Fruit fly (Drosophila melanogaster) whole organism, embryonic: Measurements from ENCODE around the gene bsh.
A peak's percentile ranks its signal among the peaks of the same experiment; 100 is the strongest.

ENCODE experiments used
- Atf3 ChIP-seq: fragments of 200-800 bp; sonication (Bioruptor generic); optimal IDR thresholded peaks from 3 replicates; lab custom pipeline; 2016; ENCODE audit warnings: missing biosample characterization, missing genetic modification characterization
- CG10209 ChIP-seq: fragments of 200-800 bp; sonication (Bioruptor generic); optimal IDR thresholded peaks from 3 replicates; lab custom pipeline; 2017; ENCODE audit warnings: missing biosample characterization, mild to moderate bottlenecking, missing genetic modification characterization, missing genetic modification reagents
- CG10462 ChIP-seq: fragments of 200-800 bp; sonication (Bioruptor generic); optimal IDR thresholded peaks from 2 replicates; lab custom pipeline; 2016; ENCODE audit warnings: missing biosample characterization, missing genetic modification characterization
- CG10959 ChIP-seq: fragments of 200-800 bp; sonication (Bioruptor generic); IDR thresholded peaks from 2 replicates; pipeline ENCODE4 v1.3.6; 2022; ENCODE audit warnings: missing biosample characterization, missing genetic modification characterization
- CG11085 ChIP-seq: fragments of 200-800 bp; sonication (Bioruptor generic); IDR thresholded peaks from 2 replicates; pipeline ENCODE4 v1.3.6; 2022; ENCODE audit warnings: missing biosample characterization, missing genetic modification characterization
- CG11723 ChIP-seq: fragments of 200-800 bp; sonication (Bioruptor generic); optimal IDR thresholded peaks from 2 replicates; lab custom pipeline; 2017; ENCODE audit warnings: missing biosample characterization, mild to moderate bottlenecking, missing genetic modification characterization
- CG12236 ChIP-seq: fragments of 200-800 bp; sonication (Bioruptor generic); optimal IDR thresholded peaks from 2 replicates; lab custom pipeline; 2016; ENCODE audit warnings: missing biosample characterization, missing genetic modification characterization
- CG12659 ChIP-seq: fragments of 200-800 bp; sonication (Bioruptor generic); optimal IDR thresholded peaks from 3 replicates; lab custom pipeline; 2017; ENCODE audit warnings: mild to moderate bottlenecking, missing biosample characterization, missing genetic modification reagents, missing genetic modification characterization
- CG13424 ChIP-seq: fragments of 200-800 bp; sonication (Bioruptor generic); optimal IDR thresholded peaks from 2 replicates; lab custom pipeline; 2019; ENCODE audit warnings: missing biosample characterization, mild to moderate bottlenecking, missing genetic modification characterization, moderate library complexity
- CG15601 ChIP-seq: fragments of 200-800 bp; sonication (Bioruptor generic); optimal IDR thresholded peaks from 3 replicates; lab custom pipeline; 2019; ENCODE audit warnings: missing biosample characterization, mild to moderate bottlenecking, missing genetic modification characterization, moderate library complexity
- CG18764 ChIP-seq: fragments of 200-800 bp; sonication (Bioruptor generic); optimal IDR thresholded peaks from 3 replicates; lab custom pipeline; 2016; ENCODE audit warnings: missing biosample characterization, missing genetic modification characterization
- CG3163 ChIP-seq: fragments of 200-800 bp; sonication (Bioruptor generic); optimal IDR thresholded peaks from 3 replicates; lab custom pipeline; 2016; ENCODE audit warnings: missing biosample characterization, missing genetic modification characterization
- CG4360 ChIP-seq: fragments of 200-800 bp; sonication (Bioruptor generic); IDR thresholded peaks from 2 replicates; pipeline ENCODE4 v1.3.6; 2022; ENCODE audit warnings: missing biosample characterization, missing genetic modification characterization
- CG4730 ChIP-seq: fragments of 200-800 bp; sonication (Bioruptor generic); IDR thresholded peaks from 2 replicates; pipeline ENCODE4 v1.3.6; 2022; ENCODE audit warnings: missing biosample characterization, missing genetic modification characterization
- CG4854 ChIP-seq: fragments of 200-800 bp; sonication (Bioruptor generic); optimal IDR thresholded peaks from 2 replicates; lab custom pipeline; 2016; ENCODE audit warnings: missing biosample characterization, missing genetic modification characterization, inconsistent platforms
- CG6791 ChIP-seq: fragments of 200-800 bp; sonication (Bioruptor generic); IDR thresholded peaks from 3 replicates; pipeline ENCODE4 v1.3.6; 2022; ENCODE audit warnings: missing biosample characterization, missing genetic modification characterization; ENCODE audit not compliant: partially characterized antibody
- CG7839 ChIP-seq: fragments of 200-800 bp; sonication (Bioruptor generic); optimal IDR thresholded peaks from 3 replicates; lab custom pipeline; 2018; ENCODE audit warnings: missing biosample characterization, mild to moderate bottlenecking, missing genetic modification characterization, moderate library complexity
- CG7987 ChIP-seq: fragments of 200-800 bp; sonication (Bioruptor generic); optimal IDR thresholded peaks from 2 replicates; lab custom pipeline; 2018; ENCODE audit warnings: missing biosample characterization, mild to moderate bottlenecking, missing genetic modification characterization, moderate library complexity
- Dbx ChIP-seq: fragments of 200-800 bp; sonication (Bioruptor generic); IDR thresholded peaks from 3 replicates; pipeline ENCODE4 v1.3.6; 2022; ENCODE audit warnings: missing biosample characterization, missing genetic modification characterization
- E2f2 ChIP-seq: fragments of 200-800 bp; sonication (Bioruptor generic); IDR thresholded peaks from 2 replicates; pipeline ENCODE4 v1.3.6; 2022; ENCODE audit warnings: missing biosample characterization, missing genetic modification characterization
- Ets65A ChIP-seq: fragments of 200-800 bp; sonication (Bioruptor generic); peaks from one replicate; lab custom pipeline; 2016; ENCODE audit warnings: missing biosample characterization, missing genetic modification characterization
- H15 ChIP-seq: fragments of 200-800 bp; sonication (Bioruptor generic); IDR thresholded peaks from 3 replicates; pipeline ENCODE4 v1.3.6; 2022; ENCODE audit warnings: missing biosample characterization, missing genetic modification characterization
- Hand ChIP-seq: fragments of 200-800 bp; sonication (Bioruptor generic); optimal IDR thresholded peaks from 2 replicates; lab custom pipeline; 2017; ENCODE audit warnings: mild to moderate bottlenecking, missing biosample characterization, missing genetic modification reagents, missing genetic modification characterization
- Hmx ChIP-seq: fragments of 200-800 bp; sonication (Bioruptor generic); optimal IDR thresholded peaks from 2 replicates; lab custom pipeline; 2016; ENCODE audit warnings: missing biosample characterization, missing genetic modification characterization
- Lpt ChIP-seq: fragments of >200 bp; optimal IDR thresholded peaks from 2 replicates; lab custom pipeline; 2018; ENCODE audit warnings: missing biosample characterization, missing genetic modification characterization
- NK7.1 ChIP-seq: fragments of 200-800 bp; sonication (Bioruptor generic); optimal IDR thresholded peaks from 3 replicates; lab custom pipeline; 2016; ENCODE audit warnings: missing biosample characterization, missing genetic modification characterization
- Oli ChIP-seq: fragments of 200-800 bp; sonication (Bioruptor generic); optimal IDR thresholded peaks from 2 replicates; lab custom pipeline; 2018; ENCODE audit warnings: missing biosample characterization, mild to moderate bottlenecking, missing genetic modification characterization, moderate library complexity
- Rx ChIP-seq: fragments of 200-800 bp; sonication (Bioruptor generic); IDR thresholded peaks from 2 replicates; pipeline ENCODE4 v1.3.6; 2022; ENCODE audit warnings: missing biosample characterization, missing genetic modification characterization
- ara ChIP-seq: fragments of 200-800 bp; sonication (Bioruptor generic); IDR thresholded peaks from 2 replicates; pipeline ENCODE4 v1.3.6; 2022; ENCODE audit warnings: missing biosample characterization, missing genetic modification characterization
- bbx ChIP-seq: fragments of 200-800 bp; sonication (Bioruptor generic); IDR thresholded peaks from 2 replicates; pipeline ENCODE4 v1.3.6; 2022; ENCODE audit warnings: missing biosample characterization, missing genetic modification characterization; ENCODE audit not compliant: partially characterized antibody
- bigmax ChIP-seq: fragments of 200-800 bp; sonication (Bioruptor generic); optimal IDR thresholded peaks from 2 replicates; lab custom pipeline; 2018; ENCODE audit warnings: missing biosample characterization, mild to moderate bottlenecking, missing genetic modification characterization
- cas ChIP-seq: fragments of 200-800 bp; sonication (Bioruptor generic); IDR thresholded peaks from 2 replicates; pipeline ENCODE4 v1.3.6; 2022; ENCODE audit warnings: missing biosample characterization, missing genetic modification characterization
- caup ChIP-seq: fragments of 200-800 bp; sonication (Bioruptor generic); optimal IDR thresholded peaks from 3 replicates; lab custom pipeline; 2017; ENCODE audit warnings: missing biosample characterization, mild to moderate bottlenecking, missing genetic modification characterization, moderate library complexity; ENCODE audit not compliant: severe bottlenecking
- chinmo ChIP-seq: fragments of 200-800 bp; sonication (Bioruptor generic); IDR thresholded peaks from 4 replicates; pipeline ENCODE4 v1.3.6; 2022; ENCODE audit warnings: missing biosample characterization, missing genetic modification characterization; ENCODE audit not compliant: partially characterized antibody
- chm ChIP-seq: fragments of 200-800 bp; sonication (Bioruptor generic); IDR thresholded peaks from 2 replicates; pipeline ENCODE4 v1.3.6; 2022; ENCODE audit warnings: missing biosample characterization, missing genetic modification characterization
- grau ChIP-seq: fragments of 200-800 bp; optimal IDR thresholded peaks from 3 replicates; lab custom pipeline; 2019; ENCODE audit warnings: missing biosample characterization, mild to moderate bottlenecking, missing genetic modification characterization, moderate library complexity
- grn ChIP-seq: fragments of 200-800 bp; sonication (Bioruptor generic); optimal IDR thresholded peaks from 3 replicates; lab custom pipeline; 2017; ENCODE audit warnings: missing biosample characterization, missing genetic modification characterization
- h ChIP-seq: fragments of >200 bp; optimal IDR thresholded peaks from 2 replicates; lab custom pipeline; 2017
- inv ChIP-seq: fragments of 200-800 bp; sonication (Bioruptor generic); IDR thresholded peaks from 2 replicates; pipeline ENCODE4 v1.3.6; 2022; ENCODE audit warnings: missing biosample characterization, missing genetic modification characterization; ENCODE audit not compliant: partially characterized antibody
- maf-S ChIP-seq: fragments of 200-800 bp; sonication (Bioruptor generic); optimal IDR thresholded peaks from 2 replicates; lab custom pipeline; 2016; ENCODE audit warnings: missing biosample characterization, missing genetic modification characterization
- nom ChIP-seq: fragments of 200-800 bp; sonication (Bioruptor generic); optimal IDR thresholded peaks from 2 replicates; lab custom pipeline; 2017; ENCODE audit warnings: missing biosample characterization, missing genetic modification characterization, mild to moderate bottlenecking, moderate library complexity, missing genetic modification reagents
- onecut ChIP-seq: fragments of 200-800 bp; sonication (Bioruptor generic); IDR thresholded peaks from 2 replicates; pipeline ENCODE4 v1.3.6; 2022; ENCODE audit warnings: missing biosample characterization, missing genetic modification characterization
- pho ChIP-seq: fragments of 200-800 bp; sonication (Bioruptor generic); optimal IDR thresholded peaks from 2 replicates; lab custom pipeline; 2016; ENCODE audit warnings: missing biosample characterization, missing genetic modification characterization
- row ChIP-seq: fragments of 200-800 bp; sonication (Bioruptor generic); IDR thresholded peaks from 3 replicates; pipeline ENCODE4 v1.3.6; 2022; ENCODE audit warnings: missing biosample characterization, missing genetic modification characterization
- so ChIP-seq: fragments of 200-800 bp; sonication (Bioruptor generic); IDR thresholded peaks from 3 replicates; pipeline ENCODE4 v1.3.6; 2022; ENCODE audit warnings: missing biosample characterization, missing genetic modification characterization
- sob ChIP-seq: fragments of 200-800 bp; sonication (Bioruptor generic); IDR thresholded peaks from 2 replicates; pipeline ENCODE4 v1.3.6; 2022; ENCODE audit warnings: missing biosample characterization, missing genetic modification characterization
- ssp ChIP-seq: fragments of 200-800 bp; sonication (Bioruptor generic); IDR thresholded peaks from 2 replicates; pipeline ENCODE4 v1.3.6; 2022; ENCODE audit warnings: missing biosample characterization, missing genetic modification characterization
- vvl ChIP-seq: fragments of 200-800 bp; sonication (Bioruptor generic); IDR thresholded peaks from 2 replicates; pipeline ENCODE4 v1.3.6; 2022; ENCODE audit warnings: missing biosample characterization, missing genetic modification characterization
- yki ChIP-seq: fragments of >200 bp; optimal IDR thresholded peaks from 3 replicates; lab custom pipeline; 2018

Gene bsh

DNA sequence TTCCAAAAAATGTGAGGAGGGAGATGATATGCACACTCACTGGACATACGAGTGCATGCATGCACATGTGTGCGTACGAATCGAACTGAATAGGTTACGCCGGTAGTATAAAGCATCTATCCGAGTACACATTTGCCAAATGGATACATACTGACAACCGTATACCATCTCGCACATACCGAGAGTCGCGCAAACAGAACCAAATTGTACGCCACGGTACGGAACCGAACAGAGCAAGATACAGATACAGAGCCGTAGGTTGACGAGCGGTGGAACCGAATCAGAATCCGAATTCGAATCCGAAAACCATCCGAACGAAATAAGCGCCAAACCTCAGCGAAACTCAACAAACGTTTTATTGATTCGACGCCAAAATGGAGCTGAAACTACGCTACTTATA is 13.9 kb downstream of the bsh start (continued):
- no peak for TF ChIP-seq CG4854 (GFP tag; lab: Kevin White, UChicago)
- no peak for TF ChIP-seq inv (GFP tag; lab: Robert Waterston, UW)
- no peak for TF ChIP-seq Rx (GFP tag; lab: Robert Waterston, UW)
- TF ChIP-seq Hand (GFP tag; lab: Kevin White, UChicago): no peak
- TF ChIP-seq, all 482 proteins: peak for 13

DNA sequence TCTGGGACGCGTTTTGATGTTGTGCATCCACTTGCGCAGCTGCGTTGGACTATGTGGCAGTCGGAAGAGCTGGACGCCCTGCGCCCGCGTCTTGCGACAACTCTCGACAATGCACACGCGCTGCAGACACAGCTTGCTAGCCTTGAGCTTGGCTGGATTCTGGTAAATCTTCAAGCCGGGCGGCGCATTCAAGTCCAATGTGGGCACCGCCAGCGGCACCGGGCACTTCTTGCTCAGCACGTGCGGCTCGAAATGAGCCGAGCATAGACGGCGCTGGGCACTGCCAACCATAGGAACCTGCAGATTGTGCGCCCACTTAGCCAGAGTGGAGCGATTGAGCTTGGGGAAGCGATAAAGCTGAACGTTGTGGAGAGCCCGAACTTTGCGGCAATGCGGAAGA is 18.3 kb downstream of the bsh start:
- TF ChIP-seq sob (GFP tag; lab: Robert Waterston, UW) (no peak), Ets65A (GFP tag; lab: Kevin White, UChicago) (peak; percentile 91), CG12659 (GFP tag; lab: Kevin White, UChicago) (no peak), bigmax (no peak)

DNA sequence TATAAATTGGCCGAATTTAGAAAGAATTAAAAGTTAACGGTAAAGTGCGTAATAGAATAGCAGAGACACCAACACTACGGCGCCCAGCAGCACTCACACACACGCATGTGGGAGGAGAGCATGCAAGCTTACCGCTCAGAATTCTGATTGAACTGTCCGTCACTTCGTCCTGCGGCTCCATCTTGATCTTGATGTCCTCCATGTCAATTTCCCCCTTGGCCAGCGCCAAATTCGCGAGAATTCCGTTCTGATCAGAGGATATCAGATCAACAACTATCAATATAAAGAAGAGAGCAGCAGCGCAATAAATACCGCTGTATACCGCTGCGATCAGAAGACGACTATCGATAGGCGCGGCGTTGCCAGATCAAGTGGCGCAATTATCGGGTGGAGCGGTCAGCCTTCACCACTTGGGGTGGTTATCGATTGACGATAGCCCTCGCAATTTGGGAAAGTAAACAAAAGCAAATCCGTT is 33.2 kb downstream of the bsh start, which contains the start of the genes CG10462 and Nf-YB:
CG10462 (minus strand) TSS at position 346 of the 475 bp plus-strand sequence.
Nf-YB (plus strand) TSS at position 410 of the 475 bp plus-strand sequence.
- peak; percentile 60 for TF ChIP-seq onecut
- TF ChIP-seq NK7.1 (GFP tag; lab: Kevin White, UChicago): no peak
- TF ChIP-seq CG7987 (GFP tag; lab: Kevin White, UChicago): no peak
- TF ChIP-seq CG10209 (GFP tag; lab: Kevin White, UChicago): no peak
- no peak for TF ChIP-seq cas (GFP tag; lab: Robert Waterston, UW)
- no peak for TF ChIP-seq ara
- no peak for TF ChIP-seq CG18764 (GFP tag; lab: Kevin White, UChicago)
- TF ChIP-seq pho (GFP tag; lab: Kevin White, UChicago): no peak
- peak; percentile 76 for TF ChIP-seq inv (GFP tag; lab: Robert Waterston, UW)
- TF ChIP-seq chinmo (GFP tag; lab: Robert Waterston, UW): peak; percentile 76; the same call in 1 of the 4 replicates
- no peak for TF ChIP-seq nom (GFP tag; lab: Kevin White, UChicago)
- TF ChIP-seq CG11085 (GFP tag; lab: Robert Waterston, UW): no peak
- no peak for TF ChIP-seq vvl (GFP tag; lab: Robert Waterston, UW)
- no peak for TF ChIP-seq yki (lab: Kevin White, UChicago)
- no peak for TF ChIP-seq chm (GFP tag; lab: Robert Waterston, UW)
- TF ChIP-seq grau (tag; lab: Kevin White, UChicago): no peak
- no peak for TF ChIP-seq Lpt (GFP tag; lab: Kevin White, UChicago)
- no peak for TF ChIP-seq CG7839 (tag; lab: Kevin White, UChicago)
- TF ChIP-seq CG4360 (GFP tag; lab: Robert Waterston, UW): no peak
- TF ChIP-seq bbx (GFP tag; lab: Robert Waterston, UW): peak; percentile 95
- no peak for TF ChIP-seq row (GFP tag; lab: Robert Waterston, UW)
- TF ChIP-seq Atf3 (GFP tag; lab: Kevin White, UChicago): no peak
- TF ChIP-seq CG12236: no peak
- TF ChIP-seq ssp: no peak
- no peak for TF ChIP-seq CG4730 (GFP tag; lab: Robert Waterston, UW)
- no peak for TF ChIP-seq H15 (GFP tag; lab: Robert Waterston, UW)
- no peak for TF ChIP-seq CG10959 (GFP tag; lab: Robert Waterston, UW)
- TF ChIP-seq CG15601 (tag; lab: Kevin White, UChicago): no peak
- no peak for TF ChIP-seq CG11723
- no peak for TF ChIP-seq Oli (tag; lab: Kevin White, UChicago)
- no peak for TF ChIP-seq Hmx (GFP tag; lab: Kevin White, UChicago)
- 0 out of 3 replicates have a peak, but pooled peaks have one; percentile 15 for TF ChIP-seq Dbx (GFP tag; lab: Robert Waterston, UW)
- TF ChIP-seq CG10462 (GFP tag; lab: Kevin White, UChicago): peak; percentile 95
- TF ChIP-seq CG13424: no peak
- no peak for TF ChIP-seq maf-S (GFP tag; lab: Kevin White, UChicago)
- no peak for TF ChIP-seq so
- TF ChIP-seq CG3163 (GFP tag; lab: Kevin White, UChicago): peak; percentile 25
- peak; percentile 98 for TF ChIP-seq CG6791
- no peak for TF ChIP-seq grn (GFP tag; lab: Kevin White, UChicago)
- TF ChIP-seq caup (GFP tag; lab: Kevin White, UChicago): no peak
- TF ChIP-seq h (lab: Kevin White, UChicago): no peak
- TF ChIP-seq E2f2 (GFP tag; lab: Robert Waterston, UW): peak; percentile 56
